Fruit fly (Drosophila melanogaster) whole organism, prepupa: ENCODE measurements around the gene Trim9.

Source experiments
- Blimp-1 ChIP-seq: fragments of 200-800 bp; sonication (Bioruptor generic); optimal IDR thresholded peaks from 3 replicates; lab custom pipeline; 2017; ENCODE audit warnings: missing biosample characterization, missing genetic modification characterization, mild to moderate bottlenecking, moderate library complexity, missing genetic modification reagents
- CG4318 ChIP-seq: fragments of 200-800 bp; sonication (Bioruptor generic); optimal IDR thresholded peaks from 3 replicates; lab custom pipeline; 2017; ENCODE audit warnings: missing biosample characterization, mild to moderate bottlenecking, missing genetic modification characterization
- CG6854 ChIP-seq: fragments of 200-800 bp; sonication (Bioruptor generic); optimal IDR thresholded peaks from 2 replicates; lab custom pipeline; 2017; ENCODE audit warnings: missing biosample characterization, mild to moderate bottlenecking, missing genetic modification characterization
- CG8632 ChIP-seq: fragments of 200-800 bp; sonication (Bioruptor generic); optimal IDR thresholded peaks from 3 replicates; lab custom pipeline; 2016; ENCODE audit warnings: missing biosample characterization, missing genetic modification characterization
- OdsH ChIP-seq: fragments of 200-800 bp; sonication (Bioruptor generic); optimal IDR thresholded peaks from 3 replicates; lab custom pipeline; 2016; ENCODE audit warnings: missing biosample characterization, missing genetic modification characterization
- Sox15 ChIP-seq: fragments of 200-800 bp; sonication (Bioruptor generic); optimal IDR thresholded peaks from 3 replicates; lab custom pipeline; 2016; ENCODE audit warnings: missing biosample characterization, missing genetic modification characterization

dm6 chr2L:10581602-10582001, 36.9 kb downstream of the Trim9 start, which contains the start of gene CG34161:
- no peak for TF ChIP-seq OdsH (GFP tag; lab: Kevin White, UChicago)
- no peak for TF ChIP-seq Sox15 (GFP tag; lab: Kevin White, UChicago)
- TF ChIP-seq Blimp-1, result no peak
- no peak for TF ChIP-seq CG4318 (GFP tag; lab: Kevin White, UChicago)
- no peak for TF ChIP-seq CG8632 (GFP tag; lab: Kevin White, UChicago)
- no peak for TF ChIP-seq CG6854 (GFP tag; lab: Kevin White, UChicago)
